Fruit fly (Drosophila melanogaster) whole organism, embryonic: ENCODE results near the gene DppIII.

ENCODE experiments used
- Abd-B ChIP-seq: fragments of 200-800 bp; sonication (Bioruptor generic); optimal IDR thresholded peaks from 2 replicates; lab custom pipeline; 2018; ENCODE audit warnings: missing biosample characterization, mild to moderate bottlenecking, missing genetic modification characterization, moderate library complexity
- Atf-2 ChIP-seq: fragments of 200-800 bp; sonication (Bioruptor generic); optimal IDR thresholded peaks from 2 replicates; lab custom pipeline; 2016; ENCODE audit warnings: missing biosample characterization, missing genetic modification characterization
- CG10321 ChIP-seq: fragments of 200-800 bp; sonication (Bioruptor generic); IDR thresholded peaks from 2 replicates; pipeline ENCODE4 v1.3.6; 2022; ENCODE audit warnings: missing biosample characterization, missing genetic modification characterization
- CG11560 ChIP-seq: fragments of 200-800 bp; sonication (Bioruptor generic); IDR thresholded peaks from 3 replicates; pipeline ENCODE4 v1.3.6; 2022; ENCODE audit warnings: missing biosample characterization, missing genetic modification characterization
- CG14667 ChIP-seq: fragments of 200-800 bp; sonication (Bioruptor generic); IDR thresholded peaks from 2 replicates; pipeline ENCODE4 v1.3.6; 2022; ENCODE audit warnings: missing biosample characterization, missing genetic modification characterization
- CG17568 ChIP-seq: fragments of 200-800 bp; sonication (Bioruptor generic); optimal IDR thresholded peaks from 2 replicates; lab custom pipeline; 2018; ENCODE audit warnings: missing biosample characterization, mild to moderate bottlenecking, missing genetic modification characterization, moderate library complexity
- CG18619 ChIP-seq: fragments of 200-800 bp; sonication (Bioruptor generic); optimal IDR thresholded peaks from 3 replicates; lab custom pipeline; 2017; ENCODE audit warnings: missing biosample characterization, mild to moderate bottlenecking, missing genetic modification characterization
- CG31388 ChIP-seq: fragments of 200-800 bp; sonication (Bioruptor generic); optimal IDR thresholded peaks from 2 replicates; lab custom pipeline; 2016; ENCODE audit warnings: missing biosample characterization, missing genetic modification characterization
- CG3726 ChIP-seq: fragments of 200-800 bp; sonication (Bioruptor generic); IDR thresholded peaks from 3 replicates; pipeline ENCODE4, ENCODE4 v1.3.6; 2022; ENCODE audit warnings: missing biosample characterization, missing genetic modification characterization
- CG3838 ChIP-seq: fragments of 200-800 bp; sonication (Bioruptor generic); optimal IDR thresholded peaks from 3 replicates; lab custom pipeline; 2016; ENCODE audit warnings: missing biosample characterization, missing genetic modification characterization
- CG4820 ChIP-seq: fragments of 200-800 bp; sonication (Bioruptor generic); optimal IDR thresholded peaks from 3 replicates; lab custom pipeline; 2016; ENCODE audit warnings: missing biosample characterization, missing genetic modification characterization
- CG5180 ChIP-seq: fragments of 200-800 bp; sonication (Bioruptor generic); optimal IDR thresholded peaks from 3 replicates; lab custom pipeline; 2017; ENCODE audit warnings: missing biosample characterization, missing genetic modification characterization, mild to moderate bottlenecking, moderate library complexity, missing genetic modification reagents
- CG6765 ChIP-seq: fragments of 200-800 bp; sonication (Bioruptor generic); optimal IDR thresholded peaks from 3 replicates; lab custom pipeline; 2017; ENCODE audit warnings: missing biosample characterization, mild to moderate bottlenecking, missing genetic modification characterization
- CG7372 ChIP-seq: fragments of 200-800 bp; sonication (Bioruptor generic); IDR thresholded peaks from 2 replicates; pipeline ENCODE4 v1.3.6; 2022; ENCODE audit warnings: missing biosample characterization, missing genetic modification characterization
- CG8478 ChIP-seq: fragments of >200 bp; optimal IDR thresholded peaks from 2 replicates; lab custom pipeline; 2018
- CG9727 ChIP-seq: fragments of 200-800 bp; sonication (Bioruptor generic); optimal IDR thresholded peaks from 3 replicates; lab custom pipeline; 2017; ENCODE audit warnings: missing biosample characterization, mild to moderate bottlenecking, missing genetic modification characterization
- CrebB ChIP-seq: fragments of 200-800 bp; sonication (Bioruptor generic); optimal IDR thresholded peaks from 3 replicates; lab custom pipeline; 2018; ENCODE audit warnings: missing biosample characterization, mild to moderate bottlenecking, missing genetic modification characterization
- Dbx ChIP-seq: fragments of 200-800 bp; sonication (Bioruptor generic); IDR thresholded peaks from 3 replicates; pipeline ENCODE4 v1.3.6; 2022; ENCODE audit warnings: missing biosample characterization, missing genetic modification characterization
- Dp ChIP-seq: fragments of 200-800 bp; sonication (Bioruptor generic); optimal IDR thresholded peaks from 2 replicates; lab custom pipeline; 2018; ENCODE audit warnings: missing biosample characterization, mild to moderate bottlenecking, missing genetic modification characterization, moderate library complexity
- Ets65A ChIP-seq: fragments of 200-800 bp; sonication (Bioruptor generic); peaks from one replicate; lab custom pipeline; 2016; ENCODE audit warnings: missing biosample characterization, missing genetic modification characterization
- Fer3 ChIP-seq: fragments of 200-800 bp; sonication (Bioruptor generic); optimal IDR thresholded peaks from 2 replicates; lab custom pipeline; 2018; ENCODE audit warnings: missing biosample characterization, mild to moderate bottlenecking, missing genetic modification characterization, moderate library complexity
- Gsc ChIP-seq: fragments of 200-800 bp; sonication (Bioruptor generic); IDR thresholded peaks from 2 replicates; pipeline ENCODE4 v1.3.6; 2022; ENCODE audit warnings: missing biosample characterization, missing genetic modification characterization
- H15 ChIP-seq: fragments of 200-800 bp; sonication (Bioruptor generic); IDR thresholded peaks from 3 replicates; pipeline ENCODE4 v1.3.6; 2022; ENCODE audit warnings: missing biosample characterization, missing genetic modification characterization
- Jarid2 ChIP-seq: fragments of 200-800 bp; sonication (Bioruptor generic); optimal IDR thresholded peaks from 3 replicates; lab custom pipeline; 2017; ENCODE audit warnings: mild to moderate bottlenecking, missing biosample characterization, missing genetic modification reagents, missing genetic modification characterization
- Lhr ChIP-seq: fragments of 200-800 bp; sonication (Bioruptor generic); optimal IDR thresholded peaks from 3 replicates; lab custom pipeline; 2017; ENCODE audit warnings: mild to moderate bottlenecking, missing biosample characterization, missing genetic modification reagents, missing genetic modification characterization
- Sin3A ChIP-seq: fragments of >200 bp; optimal IDR thresholded peaks from 2 replicates; lab custom pipeline; 2018
- Sry-δ ChIP-seq: fragments of 200-800 bp; sonication (Bioruptor generic); optimal IDR thresholded peaks from 2 replicates; lab custom pipeline; 2016; ENCODE audit warnings: missing biosample characterization, missing genetic modification characterization
- Taf1 ChIP-seq: fragments of 200-800 bp; sonication (Bioruptor generic); IDR thresholded peaks from 2 replicates; pipeline ENCODE4 v1.3.6; 2022; ENCODE audit warnings: missing biosample characterization, missing genetic modification characterization
- YL-1 ChIP-seq: fragments of 200-800 bp; sonication (Bioruptor generic); optimal IDR thresholded peaks from 3 replicates; lab custom pipeline; 2017; ENCODE audit warnings: missing biosample characterization, mild to moderate bottlenecking, missing genetic modification characterization
- cas ChIP-seq: fragments of 200-800 bp; sonication (Bioruptor generic); IDR thresholded peaks from 2 replicates; pipeline ENCODE4 v1.3.6; 2022; ENCODE audit warnings: missing biosample characterization, missing genetic modification characterization
- cato ChIP-seq: fragments of 200-800 bp; sonication (Bioruptor generic); optimal IDR thresholded peaks from 2 replicates; lab custom pipeline; 2016; ENCODE audit warnings: missing biosample characterization, missing genetic modification characterization, borderline replicate concordance
- cg ChIP-seq: fragments of 200-800 bp; sonication (Bioruptor generic); optimal IDR thresholded peaks from 3 replicates; lab custom pipeline; 2019; ENCODE audit warnings: missing biosample characterization, mild to moderate bottlenecking, missing genetic modification characterization, moderate library complexity
- dpn ChIP-seq, 2 experiments: fragments of 200-800 bp; sonication (Bioruptor generic); optimal IDR thresholded peaks; 3 replicates each; lab custom pipeline; 2016; ENCODE audit warnings: missing biosample characterization in 2 of 2, missing genetic modification characterization in 2 of 2
- dysf ChIP-seq: fragments of 200-800 bp; sonication (Bioruptor generic); IDR thresholded peaks from 3 replicates; pipeline ENCODE4 v1.3.6; 2022; ENCODE audit warnings: missing biosample characterization, missing genetic modification characterization
- ems ChIP-seq: fragments of 200-800 bp; sonication (Bioruptor generic); optimal IDR thresholded peaks from 3 replicates; lab custom pipeline; 2016; ENCODE audit warnings: missing biosample characterization, missing genetic modification characterization
- esg ChIP-seq: fragments of 200-800 bp; sonication (Bioruptor generic); conservative IDR thresholded peaks from 2 replicates; pipeline ENCODE4 v1.3.6; 2022; ENCODE audit warnings: missing biosample characterization, missing genetic modification characterization
- eyg ChIP-seq: fragments of 200-800 bp; sonication (Bioruptor generic); optimal IDR thresholded peaks from 3 replicates; lab custom pipeline; 2016; ENCODE audit warnings: missing biosample characterization, missing genetic modification characterization
- fru ChIP-seq: fragments of >200 bp; optimal IDR thresholded peaks from 2 replicates; lab custom pipeline; 2017
- grau ChIP-seq: fragments of 200-800 bp; optimal IDR thresholded peaks from 3 replicates; lab custom pipeline; 2019; ENCODE audit warnings: missing biosample characterization, mild to moderate bottlenecking, missing genetic modification characterization, moderate library complexity
- lab ChIP-seq: fragments of 200-800 bp; sonication (Bioruptor generic); optimal IDR thresholded peaks from 3 replicates; lab custom pipeline; 2017; ENCODE audit warnings: missing biosample characterization, missing genetic modification characterization, mild to moderate bottlenecking, moderate library complexity, missing genetic modification reagents
- lmd ChIP-seq: fragments of 200-800 bp; sonication (Bioruptor generic); IDR thresholded peaks from 2 replicates; pipeline ENCODE4 v1.3.6; 2022; ENCODE audit warnings: missing biosample characterization, missing genetic modification characterization
- mirr ChIP-seq: fragments of 200-800 bp; sonication (Bioruptor generic); optimal IDR thresholded peaks from 3 replicates; lab custom pipeline; 2018; ENCODE audit warnings: missing biosample characterization, mild to moderate bottlenecking, missing genetic modification characterization
- nerfin-1 ChIP-seq: fragments of 200-800 bp; sonication (Bioruptor generic); optimal IDR thresholded peaks from 3 replicates; lab custom pipeline; 2019; ENCODE audit warnings: missing biosample characterization, mild to moderate bottlenecking, missing genetic modification characterization, moderate library complexity
- nom ChIP-seq: fragments of 200-800 bp; sonication (Bioruptor generic); optimal IDR thresholded peaks from 2 replicates; lab custom pipeline; 2017; ENCODE audit warnings: missing biosample characterization, missing genetic modification characterization, mild to moderate bottlenecking, moderate library complexity, missing genetic modification reagents
- phol ChIP-seq: fragments of 200-800 bp; sonication (Bioruptor generic); optimal IDR thresholded peaks from 3 replicates; lab custom pipeline; 2018; ENCODE audit warnings: missing biosample characterization, mild to moderate bottlenecking, missing genetic modification characterization, moderate library complexity
- ro ChIP-seq: fragments of 200-800 bp; sonication (Bioruptor generic); IDR thresholded peaks from 2 replicates; pipeline ENCODE4 v1.3.6; 2022; ENCODE audit warnings: missing biosample characterization, missing genetic modification characterization
- sd ChIP-seq: fragments of 200-800 bp; sonication (Bioruptor generic); optimal IDR thresholded peaks from 3 replicates; lab custom pipeline; 2018; ENCODE audit warnings: missing biosample characterization, mild to moderate bottlenecking, missing genetic modification characterization, moderate library complexity
- sob ChIP-seq: fragments of 200-800 bp; sonication (Bioruptor generic); IDR thresholded peaks from 2 replicates; pipeline ENCODE4 v1.3.6; 2022; ENCODE audit warnings: missing biosample characterization, missing genetic modification characterization
- tap ChIP-seq: fragments of 200-800 bp; optimal IDR thresholded peaks from 3 replicates; lab custom pipeline; 2019; ENCODE audit warnings: missing biosample characterization, mild to moderate bottlenecking, missing genetic modification characterization, moderate library complexity
- tgo ChIP-seq: fragments of 200-800 bp; sonication (Bioruptor generic); IDR thresholded peaks from 3 replicates; pipeline ENCODE4 v1.3.6; 2022; ENCODE audit warnings: missing biosample characterization, missing genetic modification characterization
- tio ChIP-seq: fragments of 200-800 bp; sonication (Bioruptor generic); optimal IDR thresholded peaks from 2 replicates; lab custom pipeline; 2017; ENCODE audit warnings: missing biosample characterization, missing genetic modification characterization, inconsistent platforms
- twi ChIP-seq: fragments of 200-800 bp; optimal IDR thresholded peaks from 2 replicates; lab custom pipeline; 2019; ENCODE audit warnings: missing biosample characterization, mild to moderate bottlenecking, missing genetic modification characterization, moderate library complexity
- usp ChIP-seq: fragments of >200 bp; optimal IDR thresholded peaks from 2 replicates; lab custom pipeline; 2017; ENCODE audit warnings: missing biosample characterization, missing genetic modification characterization

DppIII gene

dm6 chr3R:8354458-8354857 is 10.3 kb downstream of the DppIII start (continued):
- peak; percentile 74 for TF ChIP-seq lab (GFP tag; lab: Kevin White, UChicago)
- TF ChIP-seq Dp (GFP tag; lab: Kevin White, UChicago): no peak
- TF ChIP-seq mirr (GFP tag; lab: Kevin White, UChicago): no peak
- TF ChIP-seq CG7372 (GFP tag; lab: Robert Waterston, UW): peak; percentile 9; the same call in 1 of the 2 replicates
- 0 out of 2 replicates have a peak, but pooled peaks have one; percentile 30 for TF ChIP-seq cas (GFP tag; lab: Robert Waterston, UW)
- TF ChIP-seq sd (tag; lab: Kevin White, UChicago): peak; percentile 89
- TF ChIP-seq Gsc (GFP tag; lab: Robert Waterston, UW): no peak
- no peak for TF ChIP-seq Lhr
- TF ChIP-seq CG3726 (GFP tag; lab: Robert Waterston, UW): no peak
- peak; percentile 55; the same call in 1 of the 2 replicates for TF ChIP-seq CG14667 (GFP tag; lab: Robert Waterston, UW)
- peak; percentile 25; the same call in 1 of the 2 replicates for TF ChIP-seq CG10321
- TF ChIP-seq CG9727 (GFP tag; lab: Kevin White, UChicago): peak; percentile 27
- TF ChIP-seq CG18619 (GFP tag; lab: Kevin White, UChicago): peak; percentile 33
- TF ChIP-seq eyg (GFP tag; lab: Kevin White, UChicago): no peak
- no peak for TF ChIP-seq tio (GFP tag; lab: Kevin White, UChicago)
- TF ChIP-seq nom (GFP tag; lab: Kevin White, UChicago): no peak
- no peak for TF ChIP-seq twi (tag; lab: Kevin White, UChicago)
- peak; percentile 73; the same call in 2 of the 3 replicates for TF ChIP-seq tgo (GFP tag; lab: Robert Waterston, UW)
- TF ChIP-seq CG11560 (tag; lab: Robert Waterston, UW): no peak
- peak; percentile 62 for TF ChIP-seq sob (GFP tag; lab: Robert Waterston, UW)
- TF ChIP-seq dysf (GFP tag; lab: Robert Waterston, UW): peak; percentile 76
- TF ChIP-seq ro: no peak
- no peak for TF ChIP-seq Sin3A (lab: Kevin White, UChicago)
- TF ChIP-seq CG4820: peak; percentile 35
- TF ChIP-seq Sry-δ (GFP tag; lab: Kevin White, UChicago): no peak
- peak; percentile 16 for TF ChIP-seq nerfin-1 (tag; lab: Kevin White, UChicago)
- peak; percentile 74 for TF ChIP-seq lmd
- TF ChIP-seq esg: 0 out of 2 replicates have a peak, but pooled peaks have one; percentile 25
- TF ChIP-seq YL-1 (GFP tag; lab: Kevin White, UChicago): peak; percentile 7
- TF ChIP-seq Taf1: no peak
- TF ChIP-seq Atf-2 (GFP tag; lab: Kevin White, UChicago): no peak
- no peak for TF ChIP-seq Abd-B
- peak; percentile 9 for TF ChIP-seq phol (tag; lab: Kevin White, UChicago)
- no peak for TF ChIP-seq CG31388 (GFP tag; lab: Kevin White, UChicago)
- TF ChIP-seq H15: peak; percentile 59; the same call in 1 of the 3 replicates
- no peak for TF ChIP-seq cg (GFP tag; lab: Kevin White, UChicago)
- TF ChIP-seq Jarid2: no peak
- TF ChIP-seq CrebB (tag; lab: Kevin White, UChicago): no peak
- TF ChIP-seq dpn (GFP tag; optimal IDR thresholded peaks at IDR 0.05; lab: Kevin White, UChicago): peak in 1 of 2 experiments; percentile 31
- peak; percentile 48 for TF ChIP-seq CG17568 (GFP tag; lab: Kevin White, UChicago)
- TF ChIP-seq Dbx: peak; percentile 71
- no peak for TF ChIP-seq CG8478 (lab: Kevin White, UChicago)
- no peak for TF ChIP-seq CG5180
- no peak for TF ChIP-seq fru (lab: Kevin White, UChicago)
- no peak for TF ChIP-seq CG3838 (GFP tag; lab: Kevin White, UChicago)
- TF ChIP-seq ems (GFP tag; lab: Kevin White, UChicago): peak; percentile 38
- no peak for TF ChIP-seq cato (GFP tag; lab: Kevin White, UChicago)
- no peak for TF ChIP-seq Ets65A (GFP tag; lab: Kevin White, UChicago)
- peak; percentile 66 for TF ChIP-seq Fer3 (tag; lab: Kevin White, UChicago)
- TF ChIP-seq grau: peak; percentile 89
- TF ChIP-seq CG6765 (GFP tag; lab: Kevin White, UChicago): no peak
- TF ChIP-seq usp (GFP tag; lab: Kevin White, UChicago): no peak
- TF ChIP-seq tap: peak; percentile 35
